Worm (Caenorhabditis elegans): ENCODE results near the gene drl-1.

Gene drl-1

ce11 chrIV:309526-309925 lies 15.3 kb upstream of the drl-1 start:
- TF ChIP-seq zip-4 (GFP tag; optimal IDR thresholded peaks at IDR 0.05): no peak
- TF ChIP-seq Y116A8C.19 (tag; optimal IDR thresholded peaks at IDR 0.05; ENCODE audit: borderline replicate concordance): no peak
- TF ChIP-seq dpl-1 (GFP tag; optimal IDR thresholded peaks at IDR 0.05): peak in 1 of 3 experiments; percentile 2
- TF ChIP-seq tbx-2 (tag; optimal IDR thresholded peaks at IDR 0.05): peak; percentile 76
- peak in 1 of 2 experiments; percentile 74 for TF ChIP-seq lin-35 (GFP tag; optimal IDR thresholded peaks at IDR 0.05)
- no peak for TF ChIP-seq efl-3 (GFP tag; optimal IDR thresholded peaks at IDR 0.05)
- peak; percentile 51 for TF ChIP-seq grh-1 (GFP tag; IDR thresholded peaks at IDR 0.05)
- peak; percentile 71 for TF ChIP-seq nhr-20 (tag; optimal IDR thresholded peaks at IDR 0.05)
- peak; percentile 46 for TF ChIP-seq nhr-90 (tag; optimal IDR thresholded peaks at IDR 0.05; ENCODE audit: poor library complexity)
- no peak for TF ChIP-seq nhr-77 (tag; optimal IDR thresholded peaks at IDR 0.05)
- TF ChIP-seq nhr-12 (tag; optimal IDR thresholded peaks at IDR 0.05): no peak
- TF ChIP-seq xbp-1 (tag; optimal IDR thresholded peaks at IDR 0.05): no peak
- no peak for TF ChIP-seq unc-62 (GFP tag; optimal IDR thresholded peaks at IDR 0.05)
- no peak for TF ChIP-seq efl-1 (optimal IDR thresholded peaks at IDR 0.05)
- TF ChIP-seq efl-1 (GFP tag; optimal IDR thresholded peaks at IDR 0.05 in 1 of 2): peak in 1 of 2 experiments; percentile 34
- peak; percentile 51 for TF ChIP-seq snu-23 (GFP tag; optimal IDR thresholded peaks at IDR 0.05)
- TF ChIP-seq nhr-19 (GFP tag; conservative IDR thresholded peaks at IDR 0.05): peak; percentile 52
- TF ChIP-seq elt-3 (tag; optimal IDR thresholded peaks at IDR 0.05): peak in 2 of 6 experiments; percentile 84 to 91
- no peak for TF ChIP-seq hlh-4 (tag; optimal IDR thresholded peaks at IDR 0.05)
- TF ChIP-seq fkh-10 (GFP tag; optimal IDR thresholded peaks at IDR 0.05): no peak
- TF ChIP-seq lin-15B (tag; optimal IDR thresholded peaks at IDR 0.05): no peak
- TF ChIP-seq sptf-1 (tag; optimal IDR thresholded peaks at IDR 0.05): no peak
- peak; percentile 35 for TF ChIP-seq nhr-47 (tag; optimal IDR thresholded peaks at IDR 0.05)
- no peak for TF ChIP-seq aly-2 (tag; optimal IDR thresholded peaks at IDR 0.05)
- TF ChIP-seq ceh-88 (GFP tag; IDR thresholded peaks at IDR 0.05): no peak
- no peak for TF ChIP-seq rnt-1 (tag; optimal IDR thresholded peaks at IDR 0.05)
- TF ChIP-seq C04F5.9 (tag; optimal IDR thresholded peaks at IDR 0.05): no peak
- peak; percentile 61 for TF ChIP-seq nhr-71 (tag; optimal IDR thresholded peaks at IDR 0.05)
- TF ChIP-seq lsy-2 (tag; optimal IDR thresholded peaks at IDR 0.05): peak in 1 of 2 experiments; percentile 18
- no peak for TF ChIP-seq egl-13 (tag; optimal IDR thresholded peaks at IDR 0.05)
- no peak for TF ChIP-seq ztf-4 (tag; optimal IDR thresholded peaks at IDR 0.05)
- no peak for TF ChIP-seq nhr-76 (tag; optimal IDR thresholded peaks at IDR 0.05)
- peak; percentile 93 for TF ChIP-seq nhr-85 (tag)
- no peak for TF ChIP-seq mep-1 (tag; optimal IDR thresholded peaks at IDR 0.05)
- peak; percentile 66 for TF ChIP-seq lin-14 (GFP tag; optimal IDR thresholded peaks at IDR 0.05)
- TF ChIP-seq blmp-1 (tag; optimal IDR thresholded peaks at IDR 0.05): peak; percentile 57

- TF ChIP-seq ztf-11 (tag; optimal IDR thresholded peaks at IDR 0.05): no peak
These were observed 11.2 kb upstream of the drl-1 start, which contains the start of gene snai-1 for ce11 chrIV:313615-314014. Gene snai-1, minus strand, starts transcription at chrIV:313715.

ce11 chrIV:314475-314874 lies 10.4 kb upstream of the drl-1 start:
- no peak for TF ChIP-seq grh-1 (GFP tag; IDR thresholded peaks at IDR 0.05)
- no peak for TF ChIP-seq egl-13 (tag; optimal IDR thresholded peaks at IDR 0.05)
- TF ChIP-seq nhr-237 (tag; optimal IDR thresholded peaks at IDR 0.05): no peak
- peak; percentile 54 for TF ChIP-seq rnt-1 (tag; optimal IDR thresholded peaks at IDR 0.05)
- TF ChIP-seq zag-1 (tag; optimal IDR thresholded peaks at IDR 0.05): no peak
- no peak for TF ChIP-seq sptf-1 (tag; optimal IDR thresholded peaks at IDR 0.05)

- TF ChIP-seq elt-2 (tag; optimal IDR thresholded peaks at IDR 0.05) (peak; percentile 66), sptf-1 (tag; optimal IDR thresholded peaks at IDR 0.05) (no peak)
These were observed 5.2 kb upstream of the drl-1 start for ce11 chrIV:319654-320053.
